Fruit fly (Drosophila melanogaster): Measurements from ENCODE around the gene CG31142.

Gene CG31142

dm6 chr3R:23927429-23927828 lies 1.6 kb upstream of the CG31142 start, which contains the start of gene CG13601 (continued):
- TF ChIP-seq CG2116 (GFP tag; optimal IDR thresholded peaks at IDR 0.05) (peak; percentile 25), bowl (GFP tag; IDR thresholded peaks at IDR 0.05) (no peak), dimm (GFP tag; IDR thresholded peaks at IDR 0.05) (no peak), br (optimal IDR thresholded peaks at IDR 0.05) (no peak), Bgb (GFP tag; IDR thresholded peaks at IDR 0.05; ENCODE audit: partially characterized antibody) (peak; percentile 79), sob (GFP tag; IDR thresholded peaks at IDR 0.05) (peak; percentile 20; the same call in 1 of the 2 replicates), H2.0 (GFP tag; IDR thresholded peaks at IDR 0.05) (peak; percentile 24; the same call in 1 of the 2 replicates), fd3F (GFP tag; optimal IDR thresholded peaks at IDR 0.05) (no peak), Hey (tag; optimal IDR thresholded peaks at IDR 0.05) (peak; percentile 24), CG4282 (GFP tag; optimal IDR thresholded peaks at IDR 0.05) (no peak), CrebB (tag; optimal IDR thresholded peaks at IDR 0.05) (no peak), zen (tag; optimal IDR thresholded peaks at IDR 0.05) (no peak), bigmax (GFP tag; optimal IDR thresholded peaks at IDR 0.05) (peak; percentile 22), CG2199 (GFP tag; IDR thresholded peaks at IDR 0.05) (no peak), chm (GFP tag; IDR thresholded peaks at IDR 0.05) (no peak), CG14667 (GFP tag; IDR thresholded peaks at IDR 0.05) (no peak), exex (tag; optimal IDR thresholded peaks at IDR 0.05) (peak; percentile 27), sd (tag; optimal IDR thresholded peaks at IDR 0.05) (no peak), dm (GFP tag; optimal IDR thresholded peaks at IDR 0.05) (no peak), CG7357 (GFP tag; IDR thresholded peaks at IDR 0.05) (no peak), CG13296 (GFP tag; optimal IDR thresholded peaks at IDR 0.05) (peak; percentile 46), sima (GFP tag; optimal IDR thresholded peaks at IDR 0.05) (no peak), MESR4 (GFP tag; optimal IDR thresholded peaks at IDR 0.05) (peak; percentile 81), Dbx (GFP tag; IDR thresholded peaks at IDR 0.05) (0 out of 3 replicates have a peak, but pooled peaks have one; percentile 22), BEAF-32 (GFP tag; optimal IDR thresholded peaks at IDR 0.05) (peak; percentile 82), PHDP (tag; optimal IDR thresholded peaks at IDR 0.05) (peak; percentile 17), Hsf (GFP tag; optimal IDR thresholded peaks at IDR 0.05) (no peak), tin (GFP tag; optimal IDR thresholded peaks at IDR 0.05) (no peak), Opbp (GFP tag; IDR thresholded peaks at IDR 0.05; ENCODE audit: partially characterized antibody) (peak; percentile 80; the same call in 2 of the 3 replicates), unpg (GFP tag; optimal IDR thresholded peaks at IDR 0.05) (peak; percentile 14), CG12744 (GFP tag; optimal IDR thresholded peaks at IDR 0.05) (no peak), sens (GFP tag) (peak; percentile 55), CG34224 (GFP tag; IDR thresholded peaks at IDR 0.05; ENCODE audit: partially characterized antibody) (peak; percentile 83), CG1233 (GFP tag; optimal IDR thresholded peaks at IDR 0.05) (no peak), CG14050 (GFP tag; IDR thresholded peaks at IDR 0.05) (no peak), Doc3 (GFP tag; IDR thresholded peaks at IDR 0.05; ENCODE audit: partially characterized antibody) (peak; percentile 87), CG15696 (tag; optimal IDR thresholded peaks at IDR 0.05) (no peak), E2f2 (GFP tag; IDR thresholded peaks at IDR 0.05) (peak; percentile 43), Scr (GFP tag; IDR thresholded peaks at IDR 0.05; ENCODE audit: partially characterized antibody) (peak; percentile 84), Pdp1 (GFP tag; optimal IDR thresholded peaks at IDR 0.05) (peak in 1 of 2 experiments; percentile 82), bab2 (GFP tag; optimal IDR thresholded peaks at IDR 0.05) (no peak), CG10565 (GFP tag; optimal IDR thresholded peaks at IDR 0.05) (no peak), ham (GFP tag; IDR thresholded peaks at IDR 0.05) (no peak), CG18764 (GFP tag; optimal IDR thresholded peaks at IDR 0.05) (no peak), maf-S (GFP tag; optimal IDR thresholded peaks at IDR 0.05) (no peak), jigr1 (GFP tag; IDR thresholded peaks at IDR 0.05) (no peak), Chrac-16 (GFP tag; optimal IDR thresholded peaks at IDR 0.05) (peak; percentile 39), CG32772 (GFP tag; IDR thresholded peaks at IDR 0.05) (no peak), Dref (GFP tag; IDR thresholded peaks at IDR 0.05) (peak; percentile 41; the same call in 1 of the 2 replicates), Sox100B (GFP tag; optimal IDR thresholded peaks at IDR 0.05) (no peak), CG17612 (GFP tag; IDR thresholded peaks at IDR 0.05) (no peak), gt (GFP tag; IDR thresholded peaks at IDR 0.05) (no peak)

Data from whole organism, embryonic.